Worm (Caenorhabditis elegans) whole organism, young adult: ENCODE measurements around the gene C46C11.4.

Experiments used
- aptf-2 ChIP-seq: fragments of 200-800 bp; sonication (Bioruptor generic); conservative IDR thresholded peaks from 2 replicates; pipeline ENCODE4 v1.3.6; 2022; ENCODE audit warnings: missing genetic modification reagents, missing genetic modification characterization, missing compliant biosample characterization
- bed-2 ChIP-seq: fragments of 200-800 bp; sonication (Bioruptor generic); IDR thresholded peaks from 2 replicates; pipeline ENCODE4 v1.3.6; 2022; ENCODE audit warnings: missing genetic modification reagents, missing genetic modification characterization, missing compliant biosample characterization
- efl-1 ChIP-seq: fragments of 150-350 bp; optimal IDR thresholded peaks from 2 replicates; lab custom pipeline; 2014; ENCODE audit warnings: missing biosample characterization, missing genetic modification reagents, missing genetic modification characterization

DNA sequence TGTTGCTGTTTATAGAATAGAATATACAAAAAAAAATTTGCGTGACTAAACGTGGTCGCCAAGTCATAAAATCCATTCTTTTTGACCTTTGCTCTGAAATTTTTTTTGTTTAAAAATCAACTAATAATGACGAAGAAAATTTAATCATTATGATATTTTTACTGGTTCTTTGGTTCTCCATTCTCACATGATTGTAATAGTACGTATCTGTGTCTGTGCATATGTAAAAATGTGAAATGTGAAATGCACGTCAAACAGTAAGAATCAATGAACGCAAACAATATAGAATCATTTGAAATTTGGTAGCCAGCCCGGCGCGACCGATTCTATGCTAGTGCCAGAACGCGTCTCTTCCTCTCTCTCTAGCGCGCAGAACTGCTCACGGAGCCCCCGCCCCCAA, 10.2 kb downstream of the C46C11.4 start, which contains the start of gene hosl-1:
- TF ChIP-seq efl-1, result no peak
- TF ChIP-seq bed-2 (GFP tag; lab: Robert Waterston, UW), result no peak
- TF ChIP-seq aptf-2 (GFP tag; lab: Robert Waterston, UW), result no peak
